Fruit fly (Drosophila melanogaster) whole organism, prepupa: ENCODE results near the gene Blos3.
A peak's percentile ranks its signal among the peaks of the same experiment; 100 is the strongest.

ENCODE experiments used
- CG10631 ChIP-seq: fragments of 200-800 bp; sonication (Bioruptor generic); optimal IDR thresholded peaks from 2 replicates; lab custom pipeline; 2016; ENCODE audit warnings: missing biosample characterization, missing genetic modification characterization
- CG10669 ChIP-seq: fragments of 200-800 bp; sonication (Bioruptor generic); optimal IDR thresholded peaks from 3 replicates; lab custom pipeline; 2018; ENCODE audit warnings: missing biosample characterization, mild to moderate bottlenecking, missing genetic modification characterization, moderate library complexity
- CG11762 ChIP-seq: fragments of 200-800 bp; sonication (Bioruptor generic); optimal IDR thresholded peaks from 3 replicates; lab custom pipeline; 2016; ENCODE audit warnings: missing biosample characterization, missing genetic modification characterization; ENCODE audit not compliant: insufficient read depth
- CG11902 ChIP-seq: fragments of 200-800 bp; sonication (Bioruptor generic); optimal IDR thresholded peaks from 3 replicates; lab custom pipeline; 2016; ENCODE audit warnings: missing biosample characterization, missing genetic modification characterization
- CG15336 ChIP-seq: fragments of 200-800 bp; sonication (Bioruptor generic); IDR thresholded peaks from 2 replicates; pipeline ENCODE4 v1.3.6; 2022; ENCODE audit warnings: missing biosample characterization, missing genetic modification characterization
- CG1621 ChIP-seq: fragments of 200-800 bp; sonication (Bioruptor generic); optimal IDR thresholded peaks from 3 replicates; lab custom pipeline; 2018; ENCODE audit warnings: missing biosample characterization, mild to moderate bottlenecking, missing genetic modification characterization
- CG31627 ChIP-seq: fragments of 200-800 bp; sonication (Bioruptor generic); optimal IDR thresholded peaks from 3 replicates; lab custom pipeline; 2016; ENCODE audit warnings: missing biosample characterization, missing genetic modification characterization
- CG32006 ChIP-seq: fragments of 200-800 bp; sonication (Bioruptor generic); optimal IDR thresholded peaks from 3 replicates; lab custom pipeline; 2017; ENCODE audit warnings: missing biosample characterization, mild to moderate bottlenecking, missing genetic modification characterization
- CG6163 ChIP-seq: fragments of 200-800 bp; sonication (Bioruptor generic); IDR thresholded peaks from 3 replicates; pipeline ENCODE4 v1.3.6; 2022; ENCODE audit warnings: missing biosample characterization, missing genetic modification characterization
- CG6276 ChIP-seq: fragments of 200-800 bp; sonication (Bioruptor generic); optimal IDR thresholded peaks from 2 replicates; lab custom pipeline; 2017; ENCODE audit warnings: missing biosample characterization, mild to moderate bottlenecking, missing genetic modification characterization
- CG6808 ChIP-seq: fragments of 200-800 bp; sonication (Bioruptor generic); optimal IDR thresholded peaks from 3 replicates; lab custom pipeline; 2017; ENCODE audit warnings: missing biosample characterization, missing genetic modification characterization, mild to moderate bottlenecking, moderate library complexity, missing genetic modification reagents
- CG6854 ChIP-seq: fragments of 200-800 bp; sonication (Bioruptor generic); optimal IDR thresholded peaks from 2 replicates; lab custom pipeline; 2017; ENCODE audit warnings: missing biosample characterization, mild to moderate bottlenecking, missing genetic modification characterization
- CG7368 ChIP-seq: fragments of 200-800 bp; sonication (Bioruptor generic); optimal IDR thresholded peaks from 3 replicates; lab custom pipeline; 2016; ENCODE audit warnings: missing biosample characterization, missing genetic modification characterization
- CG8119 ChIP-seq: fragments of 200-800 bp; sonication (Bioruptor generic); IDR thresholded peaks from 3 replicates; pipeline ENCODE4 v1.3.6; 2022; ENCODE audit warnings: missing biosample characterization, missing genetic modification characterization
- CG9139 ChIP-seq: fragments of 200-800 bp; sonication (Bioruptor generic); optimal IDR thresholded peaks from 3 replicates; lab custom pipeline; 2017; ENCODE audit warnings: missing biosample characterization, mild to moderate bottlenecking, missing genetic modification characterization
- Eip75B ChIP-seq: fragments of 200-800 bp; sonication (Bioruptor generic); optimal IDR thresholded peaks from 3 replicates; lab custom pipeline; 2016; ENCODE audit warnings: missing biosample characterization, missing genetic modification characterization
- Eip78C ChIP-seq: fragments of 200-800 bp; sonication (Bioruptor generic); peaks from one replicate; lab custom pipeline; 2016; ENCODE audit warnings: missing biosample characterization, missing genetic modification characterization
- Eip93F ChIP-seq: fragments of 200-800 bp; sonication (Bioruptor generic); optimal IDR thresholded peaks from 2 replicates; lab custom pipeline; 2016; ENCODE audit warnings: missing biosample characterization, mild to moderate bottlenecking, missing genetic modification characterization
- Ets96B ChIP-seq: fragments of 200-800 bp; optimal IDR thresholded peaks from 2 replicates; lab custom pipeline; 2019; ENCODE audit warnings: missing biosample characterization, mild to moderate bottlenecking, missing genetic modification characterization, moderate library complexity
- Hr38 ChIP-seq: sonication (Bioruptor generic); optimal IDR thresholded peaks from 2 replicates; lab custom pipeline; 2016; ENCODE audit warnings: missing biosample characterization, missing genetic modification characterization
- Hr4 ChIP-seq: fragments of 200-800 bp; sonication (Bioruptor generic); optimal IDR thresholded peaks from 3 replicates; lab custom pipeline; 2016; ENCODE audit warnings: missing biosample characterization, missing genetic modification characterization
- Lpt ChIP-seq: fragments of 200-800 bp; sonication (Bioruptor generic); optimal IDR thresholded peaks from 3 replicates; lab custom pipeline; 2016; ENCODE audit warnings: missing biosample characterization, missing genetic modification characterization
- Met ChIP-seq: fragments of 200-800 bp; sonication (Bioruptor generic); optimal IDR thresholded peaks from 3 replicates; lab custom pipeline; 2016; ENCODE audit warnings: missing biosample characterization, missing genetic modification characterization
- OdsH ChIP-seq: fragments of 200-800 bp; sonication (Bioruptor generic); optimal IDR thresholded peaks from 3 replicates; lab custom pipeline; 2016; ENCODE audit warnings: missing biosample characterization, missing genetic modification characterization
- Sox14 ChIP-seq: fragments of 200-800 bp; sonication (Bioruptor generic); optimal IDR thresholded peaks from 3 replicates; lab custom pipeline; 2016; ENCODE audit warnings: missing biosample characterization, missing genetic modification characterization
- acj6 ChIP-seq: fragments of 200-800 bp; sonication (Bioruptor generic); optimal IDR thresholded peaks from 3 replicates; lab custom pipeline; 2016; ENCODE audit warnings: missing biosample characterization, missing genetic modification characterization
- cyc ChIP-seq: fragments of 200-800 bp; sonication (Bioruptor generic); optimal IDR thresholded peaks from 3 replicates; lab custom pipeline; 2016; ENCODE audit warnings: missing biosample characterization, missing genetic modification characterization
- eg ChIP-seq: fragments of 200-800 bp; sonication (Bioruptor generic); IDR thresholded peaks from 3 replicates; pipeline ENCODE4 v1.3.6; 2022; ENCODE audit warnings: missing biosample characterization, missing genetic modification characterization
- fkh ChIP-seq: fragments of 200-800 bp; sonication (Bioruptor generic); optimal IDR thresholded peaks from 3 replicates; lab custom pipeline; 2017; ENCODE audit warnings: missing biosample characterization, mild to moderate bottlenecking, missing genetic modification characterization, moderate library complexity
- net ChIP-seq: fragments of 200-800 bp; sonication (Bioruptor generic); optimal IDR thresholded peaks from 3 replicates; lab custom pipeline; 2016; ENCODE audit warnings: missing biosample characterization, missing genetic modification characterization
- pdm3 ChIP-seq: fragments of 200-800 bp; sonication (Bioruptor generic); optimal IDR thresholded peaks from 3 replicates; lab custom pipeline; 2016; ENCODE audit warnings: missing biosample characterization, missing genetic modification characterization
- spab ChIP-seq: fragments of 200-800 bp; sonication (Bioruptor generic); optimal IDR thresholded peaks from 2 replicates; lab custom pipeline; 2017; ENCODE audit warnings: missing biosample characterization, mild to moderate bottlenecking, missing genetic modification characterization, missing genetic modification reagents
- ss ChIP-seq, 2 experiments: fragments of 200-800 bp; sonication (Bioruptor generic); optimal IDR thresholded peaks; 2 replicates in 1 of 2; 3 replicates in 1 of 2; lab custom pipeline; 2017 to 2018; ENCODE audit warnings: mild to moderate bottlenecking in 2 of 2, missing biosample characterization in 2 of 2, missing genetic modification characterization in 2 of 2, moderate library complexity in 1 of 2
- svp ChIP-seq: fragments of 200-800 bp; sonication (Bioruptor generic); peaks from one replicate; lab custom pipeline; 2016; ENCODE audit warnings: missing biosample characterization, missing genetic modification characterization
- vri ChIP-seq: fragments of 200-800 bp; sonication (Bioruptor generic); optimal IDR thresholded peaks from 3 replicates; lab custom pipeline; 2016; ENCODE audit warnings: missing biosample characterization, mild to moderate bottlenecking, missing genetic modification characterization

Gene Blos3

DNA sequence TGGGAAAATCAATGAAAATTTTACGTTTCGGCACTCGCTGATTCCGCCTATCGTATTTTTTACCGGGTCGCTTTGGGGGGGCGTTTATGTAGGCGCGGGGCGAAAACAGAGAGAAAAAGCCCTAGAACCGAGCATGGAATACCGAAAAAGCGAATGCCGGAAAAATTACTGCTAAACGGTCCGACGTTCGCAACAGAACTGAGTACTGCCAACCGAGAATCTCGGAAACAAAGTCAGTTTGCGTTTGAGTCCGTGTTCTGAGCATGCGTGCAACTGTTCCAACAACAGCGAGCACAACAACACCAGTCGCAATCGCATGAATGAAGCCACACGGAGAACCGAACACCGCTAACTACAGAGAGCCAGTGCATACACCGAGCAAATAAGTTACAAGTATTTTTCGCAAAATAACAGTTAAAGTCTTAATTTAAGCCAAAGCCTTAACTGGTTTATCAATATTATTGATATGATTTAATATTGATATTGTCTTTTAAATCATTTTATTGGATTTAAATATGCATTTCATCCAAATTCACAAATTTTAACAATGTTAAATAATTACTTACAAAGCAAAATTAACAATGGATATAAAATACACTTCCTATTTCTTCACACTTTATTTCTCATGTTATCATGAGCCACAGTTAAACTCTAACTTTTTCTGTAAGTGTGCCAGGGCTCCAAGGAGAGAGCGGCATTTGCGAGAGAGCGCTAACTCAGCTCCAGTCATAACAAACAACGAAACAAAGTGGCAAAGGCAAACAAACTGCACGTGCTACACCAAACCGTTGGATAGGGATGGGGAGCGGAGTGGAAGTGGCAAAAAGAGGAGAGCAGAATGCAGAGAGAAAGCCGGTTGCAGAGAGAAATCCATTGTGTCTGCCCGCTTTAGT, 20.5 kb downstream of the Blos3 start, which contains the start of gene CG3961 (continued):
- peak; percentile 98 for TF ChIP-seq svp (GFP tag; lab: Kevin White, UChicago)
- TF ChIP-seq CG10631 (GFP tag; lab: Kevin White, UChicago), result peak; percentile 99
- TF ChIP-seq Hr4 (GFP tag; lab: Kevin White, UChicago), result peak; percentile 98
- peak; percentile 94 for TF ChIP-seq CG6854 (GFP tag; lab: Kevin White, UChicago)
- TF ChIP-seq spab (GFP tag; lab: Kevin White, UChicago), result peak; percentile 99
- TF ChIP-seq Lpt (GFP tag; lab: Kevin White, UChicago), result peak; percentile 98
- no peak for TF ChIP-seq Hr38
- peak; percentile 98 for TF ChIP-seq Eip75B
- TF ChIP-seq Eip78C (GFP tag; lab: Kevin White, UChicago), result peak; percentile 100
- peak; percentile 98 for TF ChIP-seq Met (GFP tag; lab: Kevin White, UChicago)
- TF ChIP-seq OdsH (GFP tag; lab: Kevin White, UChicago), result peak; percentile 99
- TF ChIP-seq ss (GFP tag; optimal IDR thresholded peaks at IDR 0.05; lab: Kevin White, UChicago), result peak; percentile 99
- TF ChIP-seq CG11902 (GFP tag; lab: Kevin White, UChicago), result peak; percentile 93
- peak; percentile 99 for TF ChIP-seq net
- TF ChIP-seq CG9139, result peak; percentile 98
- peak; percentile 96 for TF ChIP-seq CG31627
- TF ChIP-seq acj6 (GFP tag; lab: Kevin White, UChicago), result peak; percentile 99
- peak; percentile 97 for TF ChIP-seq Sox14 (GFP tag; lab: Kevin White, UChicago)
- TF ChIP-seq Eip93F (GFP tag; lab: Kevin White, UChicago), result peak; percentile 89
- TF ChIP-seq CG15336 (GFP tag; lab: Robert Waterston, UW), result peak; percentile 98
- TF ChIP-seq CG10669, result peak; percentile 98
- TF ChIP-seq eg (GFP tag; lab: Robert Waterston, UW), result peak; percentile 89
- TF ChIP-seq vri, result peak; percentile 89
- peak; percentile 89 for TF ChIP-seq CG6163 (GFP tag; lab: Robert Waterston, UW)
- TF ChIP-seq CG32006 (GFP tag; lab: Kevin White, UChicago), result peak; percentile 100
- TF ChIP-seq CG6808 (GFP tag; lab: Kevin White, UChicago), result peak; percentile 99
- peak; percentile 99 for TF ChIP-seq Ets96B (tag; lab: Kevin White, UChicago)
- TF ChIP-seq pdm3 (GFP tag; lab: Kevin White, UChicago), result peak; percentile 98
- peak; percentile 97 for TF ChIP-seq CG7368 (GFP tag; lab: Kevin White, UChicago)
- TF ChIP-seq, all 60 proteins: peak for 59

DNA sequence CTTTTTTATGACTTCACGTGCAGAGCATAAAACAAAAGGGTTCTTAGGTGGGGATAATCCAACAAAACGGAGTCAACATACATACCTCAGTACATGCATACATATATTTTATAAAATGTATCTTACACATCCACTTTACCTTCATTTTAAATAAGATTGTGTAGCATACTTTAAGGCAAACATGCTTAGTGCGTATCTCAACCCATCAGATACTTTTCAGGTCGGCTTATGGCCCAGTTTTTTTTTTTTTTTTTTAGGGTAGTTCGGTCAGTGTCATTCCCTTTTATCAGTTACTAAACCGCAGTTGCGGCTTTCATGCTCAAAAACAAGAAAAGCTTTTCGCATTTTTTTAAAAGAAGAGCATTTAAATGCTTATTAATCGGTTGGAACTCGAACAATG, 22.0 kb downstream of the Blos3 start, which contains the start of gene NijB:
Gene NijB (plus strand): TSS at position 398 of the 400 bp plus-strand sequence.
- TF ChIP-seq ss (GFP tag; optimal IDR thresholded peaks at IDR 0.05; lab: Kevin White, UChicago) (peak in 1 of 2 experiments; percentile 0), Eip75B (peak; percentile 88), CG1621 (no peak), CG11902 (GFP tag; lab: Kevin White, UChicago) (no peak), vri (peak; percentile 56), svp (GFP tag; lab: Kevin White, UChicago) (peak; percentile 69), eg (GFP tag; lab: Robert Waterston, UW) (no peak), OdsH (GFP tag; lab: Kevin White, UChicago) (peak; percentile 7), cyc (GFP tag; lab: Kevin White, UChicago) (no peak), Eip78C (GFP tag; lab: Kevin White, UChicago) (no peak), Met (GFP tag; lab: Kevin White, UChicago) (no peak)

- TF ChIP-seq CG6276 (GFP tag; lab: Kevin White, UChicago) (peak; percentile 67), CG11762 (GFP tag; lab: Kevin White, UChicago) (no peak), spab (GFP tag; lab: Kevin White, UChicago) (peak; percentile 25), CG10669 (no peak), fkh (GFP tag; lab: Kevin White, UChicago) (peak; percentile 24), Met (GFP tag; lab: Kevin White, UChicago) (no peak), Eip78C (GFP tag; lab: Kevin White, UChicago) (no peak), CG6163 (GFP tag; lab: Robert Waterston, UW) (peak; percentile 79; the same call in 1 of the 3 replicates), CG8119 (GFP tag; lab: Robert Waterston, UW) (peak; percentile 24; the same call in 1 of the 3 replicates), svp (GFP tag; lab: Kevin White, UChicago) (no peak), vri (no peak), CG15336 (GFP tag; lab: Robert Waterston, UW) (peak; percentile 44; the same call in 1 of the 2 replicates), eg (GFP tag; lab: Robert Waterston, UW) (peak; percentile 59; the same call in 1 of the 3 replicates)
- TF ChIP-seq, all 60 proteins: peak for 7
These were observed 25.1 kb downstream of the Blos3 start for dm6 chr3L:18895079-18895478.
